Fruit fly (Drosophila melanogaster) whole organism, embryonic: Measurements from ENCODE around the gene dob.

Experiments used
- Ada2b ChIP-seq: fragments of 200-800 bp; sonication (Bioruptor generic); IDR thresholded peaks from 2 replicates; pipeline ENCODE4 v1.3.6; 2022; ENCODE audit warnings: missing biosample characterization, missing genetic modification characterization
- Asciz ChIP-seq: fragments of 200-800 bp; sonication (Bioruptor generic); optimal IDR thresholded peaks from 2 replicates; lab custom pipeline; 2017; ENCODE audit warnings: missing biosample characterization, mild to moderate bottlenecking, missing genetic modification characterization, missing genetic modification reagents
- Blimp-1 ChIP-seq: fragments of 200-800 bp; sonication (Bioruptor generic); optimal IDR thresholded peaks from 3 replicates; lab custom pipeline; 2018; ENCODE audit warnings: missing biosample characterization, missing genetic modification characterization, mild to moderate bottlenecking, moderate library complexity, missing genetic modification reagents
- CG10209 ChIP-seq: fragments of 200-800 bp; sonication (Bioruptor generic); optimal IDR thresholded peaks from 3 replicates; lab custom pipeline; 2017; ENCODE audit warnings: missing biosample characterization, mild to moderate bottlenecking, missing genetic modification characterization, missing genetic modification reagents
- CG15269 ChIP-seq: fragments of 200-800 bp; sonication (Bioruptor generic); optimal IDR thresholded peaks from 2 replicates; lab custom pipeline; 2018; ENCODE audit warnings: missing biosample characterization, mild to moderate bottlenecking, missing genetic modification characterization, moderate library complexity
- CG1529 ChIP-seq: fragments of 200-800 bp; sonication (Bioruptor generic); optimal IDR thresholded peaks from 3 replicates; lab custom pipeline; 2018; ENCODE audit warnings: missing biosample characterization, missing genetic modification characterization
- CG16813 ChIP-seq: fragments of 200-800 bp; sonication (Bioruptor generic); IDR thresholded peaks from 3 replicates; pipeline ENCODE4 v1.3.6; 2022; ENCODE audit warnings: missing biosample characterization, missing genetic modification characterization; ENCODE audit not compliant: partially characterized antibody
- CG17359 ChIP-seq: fragments of 200-800 bp; sonication (Bioruptor generic); optimal IDR thresholded peaks from 3 replicates; lab custom pipeline; 2018; ENCODE audit warnings: missing biosample characterization, mild to moderate bottlenecking, missing genetic modification characterization, moderate library complexity
- CG18262 ChIP-seq: fragments of 200-800 bp; optimal IDR thresholded peaks from 3 replicates; lab custom pipeline; 2019; ENCODE audit warnings: missing biosample characterization, mild to moderate bottlenecking, missing genetic modification characterization, moderate library complexity
- CG2116 ChIP-seq: fragments of 200-800 bp; sonication (Bioruptor generic); optimal IDR thresholded peaks from 3 replicates; lab custom pipeline; 2018; ENCODE audit warnings: missing biosample characterization, mild to moderate bottlenecking, missing genetic modification characterization
- CG2678 ChIP-seq: fragments of 200-800 bp; sonication (Bioruptor generic); optimal IDR thresholded peaks from 3 replicates; lab custom pipeline; 2019; ENCODE audit warnings: missing biosample characterization, mild to moderate bottlenecking, missing genetic modification characterization, moderate library complexity
- CG32532 ChIP-seq: fragments of 200-800 bp; sonication (Bioruptor generic); IDR thresholded peaks from 2 replicates; pipeline ENCODE4 v1.3.6; 2022; ENCODE audit warnings: missing biosample characterization, missing genetic modification characterization
- CG32772 ChIP-seq: fragments of 200-800 bp; sonication (Bioruptor generic); IDR thresholded peaks from 2 replicates; pipeline ENCODE4 v1.3.6; 2022; ENCODE audit warnings: missing biosample characterization, missing genetic modification characterization
- CG3995 ChIP-seq: fragments of 200-800 bp; sonication (Bioruptor generic); optimal IDR thresholded peaks from 3 replicates; lab custom pipeline; 2016; ENCODE audit warnings: missing biosample characterization, missing genetic modification characterization
- CG8359 ChIP-seq: fragments of 200-800 bp; sonication (Bioruptor generic); optimal IDR thresholded peaks from 2 replicates; lab custom pipeline; 2017; ENCODE audit warnings: missing biosample characterization, mild to moderate bottlenecking, missing genetic modification characterization, borderline replicate concordance
- CG8944 ChIP-seq: fragments of 200-800 bp; sonication (Bioruptor generic); optimal IDR thresholded peaks from 3 replicates; lab custom pipeline; 2016; ENCODE audit warnings: missing biosample characterization, missing genetic modification characterization
- Dfd ChIP-seq, 2 experiments: fragments of >200 bp; optimal IDR thresholded peaks; 2 replicates each; lab custom pipeline; 2017; ENCODE audit warnings: missing biosample characterization in 2 of 2, missing genetic modification characterization in 2 of 2
- Ets65A ChIP-seq: fragments of 200-800 bp; sonication (Bioruptor generic); peaks from one replicate; lab custom pipeline; 2016; ENCODE audit warnings: missing biosample characterization, missing genetic modification characterization
- GATAe ChIP-seq: fragments of 200-800 bp; sonication (Bioruptor generic); conservative IDR thresholded peaks from 2 replicates; pipeline ENCODE4 v1.3.6; 2022; ENCODE audit warnings: missing biosample characterization, missing genetic modification characterization
- Ptx1 ChIP-seq: fragments of 200-800 bp; sonication (Bioruptor generic); IDR thresholded peaks from 2 replicates; pipeline ENCODE4 v1.3.6; 2022; ENCODE audit warnings: missing biosample characterization, missing genetic modification characterization
- Rfx ChIP-seq: fragments of 200-800 bp; sonication (Bioruptor generic); IDR thresholded peaks from 2 replicates; pipeline ENCODE4 v1.3.6; 2022; ENCODE audit warnings: missing biosample characterization, missing genetic modification characterization
- Usf ChIP-seq: fragments of 200-800 bp; sonication (Bioruptor generic); optimal IDR thresholded peaks from 2 replicates; lab custom pipeline; 2017; ENCODE audit warnings: missing genotype, missing biosample characterization, missing genetic modification characterization
- bowl ChIP-seq: fragments of 200-800 bp; sonication (Bioruptor generic); IDR thresholded peaks from 2 replicates; pipeline ENCODE4 v1.3.6; 2022; ENCODE audit warnings: missing biosample characterization, missing genetic modification characterization
- bsh ChIP-seq, 2 experiments: fragments of 200-800 bp; sonication (Bioruptor generic); optimal IDR thresholded peaks; 2 replicates each; lab custom pipeline; 2017 to 2018; ENCODE audit warnings: mild to moderate bottlenecking in 2 of 2, missing biosample characterization in 2 of 2, missing genetic modification characterization in 2 of 2, moderate library complexity in 1 of 2
- ci ChIP-seq: fragments of 200-800 bp; sonication (Bioruptor generic); IDR thresholded peaks from 3 replicates; pipeline ENCODE4 v1.3.6; 2022; ENCODE audit warnings: missing biosample characterization, missing genetic modification characterization
- cwo ChIP-seq: fragments of 200-800 bp; sonication (Bioruptor generic); optimal IDR thresholded peaks from 3 replicates; lab custom pipeline; 2017; ENCODE audit warnings: missing biosample characterization, missing genetic modification characterization, mild to moderate bottlenecking, moderate library complexity, missing genetic modification reagents
- disco-r ChIP-seq: fragments of 200-800 bp; sonication (Bioruptor generic); optimal IDR thresholded peaks from 2 replicates; lab custom pipeline; 2016; ENCODE audit warnings: missing biosample characterization, missing genetic modification characterization
- dmrt11E ChIP-seq: fragments of 200-800 bp; sonication (Bioruptor generic); optimal IDR thresholded peaks from 3 replicates; lab custom pipeline; 2018; ENCODE audit warnings: missing biosample characterization, mild to moderate bottlenecking, missing genetic modification characterization, moderate library complexity
- dysf ChIP-seq: fragments of 200-800 bp; sonication (Bioruptor generic); IDR thresholded peaks from 3 replicates; pipeline ENCODE4 v1.3.6; 2022; ENCODE audit warnings: missing biosample characterization, missing genetic modification characterization
- fd96Cb ChIP-seq: fragments of 200-800 bp; sonication (Bioruptor generic); optimal IDR thresholded peaks from 2 replicates; lab custom pipeline; 2018; ENCODE audit warnings: missing biosample characterization, mild to moderate bottlenecking, missing genetic modification characterization, moderate library complexity
- gem ChIP-seq: fragments of 200-800 bp; sonication (Bioruptor generic); optimal IDR thresholded peaks from 2 replicates; lab custom pipeline; 2019; ENCODE audit warnings: missing biosample characterization, mild to moderate bottlenecking, missing genetic modification characterization, moderate library complexity
- gsb-n ChIP-seq: fragments of 200-800 bp; sonication (Bioruptor generic); optimal IDR thresholded peaks from 3 replicates; lab custom pipeline; 2018; ENCODE audit warnings: missing biosample characterization, mild to moderate bottlenecking, missing genetic modification characterization
- insv ChIP-seq, 2 experiments: fragments of 200-800 bp; sonication (Bioruptor generic); optimal IDR thresholded peaks; 3 replicates each; lab custom pipeline; 2016 to 2018; ENCODE audit warnings: missing biosample characterization in 2 of 2, missing genetic modification characterization in 2 of 2
- jumu ChIP-seq: fragments of 200-800 bp; sonication (Bioruptor generic); optimal IDR thresholded peaks from 3 replicates; lab custom pipeline; 2016; ENCODE audit warnings: missing biosample characterization, missing genetic modification characterization
- lmd ChIP-seq: fragments of 200-800 bp; sonication (Bioruptor generic); IDR thresholded peaks from 2 replicates; pipeline ENCODE4 v1.3.6; 2022; ENCODE audit warnings: missing biosample characterization, missing genetic modification characterization
- oc ChIP-seq: fragments of 200-800 bp; sonication (Bioruptor generic); optimal IDR thresholded peaks from 2 replicates; lab custom pipeline; 2018; ENCODE audit warnings: missing biosample characterization, mild to moderate bottlenecking, missing genetic modification characterization, moderate library complexity
- pan ChIP-seq, 4 experiments: fragments of >200 bp in 3 of 4; fragments of 200-800 bp in 1 of 4; sonication (Bioruptor generic) in 1 of 4; optimal IDR thresholded peaks in 3 of 4; IDR thresholded peaks in 1 of 4; 2 replicates each; pipeline versions ENCODE4 v1.3.6 to Lab custom; 2017 to 2022; ENCODE audit warnings: missing biosample characterization in 2 of 4, missing genetic modification characterization in 2 of 4, mixed read lengths in 1 of 4
- pum ChIP-seq: fragments of 200-800 bp; sonication (Bioruptor generic); optimal IDR thresholded peaks from 2 replicates; lab custom pipeline; 2016; ENCODE audit warnings: missing biosample characterization, missing genetic modification characterization
- row ChIP-seq: fragments of 200-800 bp; sonication (Bioruptor generic); IDR thresholded peaks from 3 replicates; pipeline ENCODE4 v1.3.6; 2022; ENCODE audit warnings: missing biosample characterization, missing genetic modification characterization
- sens-2 ChIP-seq: fragments of 200-800 bp; sonication (Bioruptor generic); IDR thresholded peaks from 2 replicates; pipeline ENCODE4 v1.3.6; 2022; ENCODE audit warnings: missing biosample characterization, missing genetic modification characterization
- sima ChIP-seq: fragments of 200-800 bp; sonication (Bioruptor generic); optimal IDR thresholded peaks from 2 replicates; lab custom pipeline; 2016; ENCODE audit warnings: missing biosample characterization, missing genetic modification characterization
- sisA ChIP-seq: fragments of 200-800 bp; sonication (Bioruptor generic); IDR thresholded peaks from 2 replicates; pipeline ENCODE4 v1.3.6; 2022; ENCODE audit warnings: missing biosample characterization, missing genetic modification characterization
- slbo ChIP-seq: fragments of 200-800 bp; sonication (Bioruptor generic); IDR thresholded peaks from 2 replicates; pipeline ENCODE4 v1.3.6; 2022; ENCODE audit warnings: missing biosample characterization, missing genetic modification characterization
- so ChIP-seq: fragments of 200-800 bp; sonication (Bioruptor generic); IDR thresholded peaks from 3 replicates; pipeline ENCODE4 v1.3.6; 2022; ENCODE audit warnings: missing biosample characterization, missing genetic modification characterization
- stc ChIP-seq: fragments of 200-800 bp; sonication (Bioruptor generic); IDR thresholded peaks from 2 replicates; pipeline ENCODE4 v1.3.6; 2022; ENCODE audit warnings: missing biosample characterization, missing genetic modification characterization
- tgo ChIP-seq: fragments of 200-800 bp; sonication (Bioruptor generic); IDR thresholded peaks from 3 replicates; pipeline ENCODE4 v1.3.6; 2022; ENCODE audit warnings: missing biosample characterization, missing genetic modification characterization
- ttk ChIP-seq: fragments of 200-800 bp; sonication (Bioruptor generic); IDR thresholded peaks from 2 replicates; pipeline ENCODE4 v2.1.2; 2022; ENCODE audit warnings: missing biosample characterization, missing genetic modification characterization
- unpg ChIP-seq: fragments of 200-800 bp; sonication (Bioruptor generic); optimal IDR thresholded peaks from 3 replicates; lab custom pipeline; 2018; ENCODE audit warnings: missing biosample characterization, mild to moderate bottlenecking, missing genetic modification characterization, moderate library complexity
- wor ChIP-seq: fragments of 200-800 bp; sonication (Bioruptor generic); IDR thresholded peaks from 2 replicates; pipeline ENCODE4 v1.3.6; 2022; ENCODE audit warnings: missing biosample characterization, missing genetic modification characterization
- zf30C ChIP-seq: fragments of 200-800 bp; sonication (Bioruptor generic); optimal IDR thresholded peaks from 3 replicates; lab custom pipeline; 2018; ENCODE audit warnings: missing biosample characterization, mild to moderate bottlenecking, missing genetic modification characterization

dob gene

dm6 chrX:15026897-15027296 lies 39.9 kb upstream of the dob start (continued):
- TF ChIP-seq bsh (GFP tag; optimal IDR thresholded peaks at IDR 0.05; lab: Kevin White, UChicago) (peak in 1 of 2 experiments; percentile 32), gem (tag; lab: Kevin White, UChicago) (peak; percentile 46), GATAe (GFP tag; lab: Robert Waterston, UW) (no peak), CG18262 (tag; lab: Kevin White, UChicago) (peak; percentile 36), sisA (GFP tag; lab: Robert Waterston, UW) (0 out of 2 replicates have a peak, but pooled peaks have one; percentile 27), ci (GFP tag; lab: Robert Waterston, UW) (0 out of 3 replicates have a peak, but pooled peaks have one; percentile 59), CG16813 (GFP tag; lab: Robert Waterston, UW) (no peak), sens-2 (GFP tag; lab: Robert Waterston, UW) (no peak), CG2116 (GFP tag; lab: Kevin White, UChicago) (no peak), dysf (GFP tag; lab: Robert Waterston, UW) (0 out of 3 replicates have a peak, but pooled peaks have one; percentile 24), Dfd (GFP tag; optimal IDR thresholded peaks at IDR 0.05; lab: Kevin White, UChicago) (no peak), oc (tag; lab: Kevin White, UChicago) (no peak), cwo (GFP tag; lab: Kevin White, UChicago) (no peak), unpg (GFP tag; lab: Kevin White, UChicago) (peak; percentile 34), wor (GFP tag; lab: Robert Waterston, UW) (0 out of 2 replicates have a peak, but pooled peaks have one; percentile 15), jumu (GFP tag; lab: Kevin White, UChicago) (no peak), bowl (GFP tag; lab: Robert Waterston, UW) (no peak), sima (no peak), pan (optimal IDR thresholded peaks at IDR 0.05; lab: Kevin White, UChicago) (no peak), pan (GFP tag; optimal IDR thresholded peaks at IDR 0.05 in 1 of 2, IDR thresholded peaks at IDR 0.05 in 1 of 2) (peak in 1 of 2 experiments; percentile 36), disco-r (peak; percentile 23), Usf (GFP tag; lab: Kevin White, UChicago) (no peak), stc (GFP tag; lab: Robert Waterston, UW) (0 out of 2 replicates have a peak, but pooled peaks have one; percentile 7), CG32772 (GFP tag; lab: Robert Waterston, UW) (no peak), pum (GFP tag; lab: Kevin White, UChicago) (no peak), CG10209 (GFP tag; lab: Kevin White, UChicago) (no peak), slbo (GFP tag; lab: Robert Waterston, UW) (peak; percentile 31; the same call in 1 of the 2 replicates), Blimp-1 (GFP tag; lab: Kevin White, UChicago) (peak; percentile 23), Asciz (peak; percentile 12), CG17359 (tag; lab: Kevin White, UChicago) (peak; percentile 11), CG8359 (GFP tag; lab: Kevin White, UChicago) (no peak), CG32532 (GFP tag; lab: Robert Waterston, UW) (no peak), fd96Cb (tag; lab: Kevin White, UChicago) (peak; percentile 34), Ptx1 (GFP tag; lab: Robert Waterston, UW) (peak; percentile 37; the same call in 1 of the 2 replicates), dmrt11E (tag; lab: Kevin White, UChicago) (peak; percentile 19), Ets65A (GFP tag; lab: Kevin White, UChicago) (peak; percentile 61), Ada2b (GFP tag; lab: Robert Waterston, UW) (peak; percentile 16; the same call in 1 of the 2 replicates), Rfx (GFP tag; lab: Robert Waterston, UW) (peak; percentile 27; the same call in 1 of the 2 replicates), ttk (GFP tag; lab: Robert Waterston, UW) (no peak), lmd (no peak), CG2678 (tag; lab: Kevin White, UChicago) (peak; percentile 17), CG8944 (GFP tag; lab: Kevin White, UChicago) (no peak), CG3995 (GFP tag; lab: Kevin White, UChicago) (no peak), insv (GFP tag; optimal IDR thresholded peaks at IDR 0.05; lab: Kevin White, UChicago) (peak in 1 of 2 experiments; percentile 29), zf30C (GFP tag; lab: Kevin White, UChicago) (peak; percentile 46), row (GFP tag; lab: Robert Waterston, UW) (peak; percentile 26; the same call in 2 of the 3 replicates), CG15269 (tag; lab: Kevin White, UChicago) (peak; percentile 24), gsb-n (tag; lab: Kevin White, UChicago) (peak; percentile 8), CG1529 (GFP tag; lab: Kevin White, UChicago) (peak; percentile 10), so (peak; percentile 16; the same call in 1 of the 3 replicates), tgo (GFP tag; lab: Robert Waterston, UW) (0 out of 3 replicates have a peak, but pooled peaks have one; percentile 15)
